Worm (Caenorhabditis elegans) whole organism, early embryonic: ENCODE data around the gene C18D11.7.
"Not testable (repeated sequence)": the region's sequence is repeated elsewhere in the genome, so short reads cannot be mapped to it uniquely, and the experiment has no call there.

Experiments used
- hmbx-1 ChIP-seq: sonication (generic microtip); optimal IDR thresholded peaks from 2 replicates; lab custom pipeline; 2016; ENCODE audit warnings: mild to moderate bottlenecking, missing genetic modification characterization, missing compliant biosample characterization
- scrt-1 ChIP-seq: fragments of 200-800 bp; sonication (Bioruptor generic); IDR thresholded peaks from 2 replicates; pipeline ENCODE4 v1.3.6; 2022; ENCODE audit warnings: missing genetic modification characterization, missing compliant biosample characterization

DNA sequence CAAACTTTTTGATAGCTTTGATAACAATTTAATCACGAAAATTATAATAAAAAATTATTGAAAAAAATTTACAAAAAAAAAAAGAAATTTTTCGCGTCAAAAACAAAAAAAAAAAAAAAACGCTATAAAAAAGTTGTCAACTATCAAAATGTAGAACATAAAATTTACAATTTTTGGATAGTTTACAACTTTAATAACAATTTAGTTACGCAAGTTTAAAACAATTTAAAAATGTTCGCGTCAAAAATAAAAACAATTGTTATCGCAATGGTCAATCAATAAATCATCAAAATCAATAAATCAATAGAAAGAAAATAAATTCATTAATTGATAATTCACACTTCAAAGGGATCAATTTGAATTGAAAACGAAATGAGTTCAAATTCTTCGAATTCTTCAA, 19.2 kb downstream of the C18D11.7 start, which contains the start of gene C24H11.1:
- not testable (repeated sequence) for TF ChIP-seq hmbx-1; scrt-1 (GFP tag; lab: Robert Waterston, UW)
